Fruit fly (Drosophila melanogaster): ENCODE data around the gene CG33502.

The CG33502 gene

DNA sequence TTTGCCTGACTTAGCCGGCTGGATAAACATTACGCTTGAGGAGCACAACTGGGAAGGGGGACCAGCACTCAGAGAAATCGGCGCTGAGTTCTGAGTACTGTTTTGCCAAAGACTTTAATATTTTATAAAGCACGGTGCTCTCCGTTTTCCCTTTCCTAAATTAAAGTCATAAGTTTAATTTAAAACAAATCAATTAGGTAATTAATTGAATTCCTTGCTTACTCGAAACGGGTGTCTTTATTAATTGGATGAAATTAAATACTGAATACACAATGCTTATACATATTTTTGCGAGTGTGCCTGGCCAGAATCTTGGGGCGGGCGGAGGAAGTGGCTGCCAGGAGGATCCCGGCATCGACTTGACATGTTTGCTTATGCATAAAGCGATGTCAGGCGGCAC lies 21.4 kb downstream of the CG33502 start:
- TF ChIP-seq CG12768 (GFP tag; optimal IDR thresholded peaks at IDR 0.05), result no peak
- TF ChIP-seq CG14711 (tag; optimal IDR thresholded peaks at IDR 0.05), result no peak
- no peak for TF ChIP-seq ovo (GFP tag; optimal IDR thresholded peaks at IDR 0.05)
- no peak for TF ChIP-seq CG11617 (GFP tag; optimal IDR thresholded peaks at IDR 0.05)
- no peak for TF ChIP-seq Hr96 (GFP tag; optimal IDR thresholded peaks at IDR 0.05)
- no peak for TF ChIP-seq toe (GFP tag; optimal IDR thresholded peaks at IDR 0.05)
- TF ChIP-seq CG33017 (tag; optimal IDR thresholded peaks at IDR 0.05), result no peak
- no peak for TF ChIP-seq Clk (GFP tag; optimal IDR thresholded peaks at IDR 0.05)
- TF ChIP-seq CG1620 (GFP tag; optimal IDR thresholded peaks at IDR 0.05), result no peak

DNA sequence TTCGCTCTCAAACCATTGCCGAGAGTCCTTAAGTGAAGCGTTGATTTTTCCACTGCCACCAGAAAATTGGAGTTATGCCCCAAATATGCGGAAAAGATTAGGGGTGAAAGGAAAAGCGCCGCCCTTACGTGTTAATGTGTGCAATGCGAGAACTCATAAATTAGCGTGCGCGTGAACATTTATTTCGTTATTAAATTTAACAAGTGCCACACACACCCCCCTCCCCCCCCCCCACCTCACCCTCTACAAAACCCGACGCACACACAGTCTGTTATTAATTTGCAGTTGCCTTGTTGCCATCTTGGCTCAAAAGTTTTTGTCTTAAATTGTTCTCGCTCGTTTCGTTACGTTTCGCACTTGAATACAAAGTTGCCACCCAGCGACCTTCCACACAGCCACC lies 23.3 kb downstream of the CG33502 start:
- TF ChIP-seq cnc (optimal IDR thresholded peaks at IDR 0.05) (no peak), CG12768 (GFP tag; optimal IDR thresholded peaks at IDR 0.05) (no peak), CG11617 (GFP tag; optimal IDR thresholded peaks at IDR 0.05) (no peak), bab1 (GFP tag; optimal IDR thresholded peaks at IDR 0.05) (no peak), CG7101 (tag; optimal IDR thresholded peaks at IDR 0.05) (no peak), CG1620 (GFP tag; optimal IDR thresholded peaks at IDR 0.05) (no peak), CG5204 (GFP tag; optimal IDR thresholded peaks at IDR 0.05) (no peak), Mnt (GFP tag; optimal IDR thresholded peaks at IDR 0.05) (no peak), Hr96 (GFP tag; optimal IDR thresholded peaks at IDR 0.05) (no peak), Crg-1 (GFP tag; optimal IDR thresholded peaks at IDR 0.05) (no peak), tj (GFP tag; optimal IDR thresholded peaks at IDR 0.05) (no peak)

DNA sequence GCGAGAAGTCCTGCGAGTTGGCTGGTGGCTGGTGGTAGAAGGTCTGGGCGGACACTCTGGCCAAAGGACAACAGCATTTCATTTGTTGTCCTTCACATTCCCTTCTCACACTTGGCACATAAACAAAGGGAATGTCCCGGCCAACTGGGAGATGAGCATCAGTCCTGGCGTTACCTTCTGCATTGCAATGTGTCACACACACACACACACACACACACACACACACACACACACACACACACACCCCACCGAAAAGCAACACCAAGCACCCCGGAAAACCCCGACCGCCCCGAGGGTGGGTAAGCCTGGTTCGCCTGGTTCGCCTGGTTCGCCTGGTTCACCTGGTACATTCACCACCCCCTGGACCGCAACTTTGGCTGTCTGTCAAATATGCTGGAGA lies 43.5 kb downstream of the CG33502 start:
- TF ChIP-seq CG7045 (GFP tag; optimal IDR thresholded peaks at IDR 0.05) (no peak), Hr96 (GFP tag; optimal IDR thresholded peaks at IDR 0.05) (no peak), CG12768 (GFP tag; optimal IDR thresholded peaks at IDR 0.05) (no peak)

DNA sequence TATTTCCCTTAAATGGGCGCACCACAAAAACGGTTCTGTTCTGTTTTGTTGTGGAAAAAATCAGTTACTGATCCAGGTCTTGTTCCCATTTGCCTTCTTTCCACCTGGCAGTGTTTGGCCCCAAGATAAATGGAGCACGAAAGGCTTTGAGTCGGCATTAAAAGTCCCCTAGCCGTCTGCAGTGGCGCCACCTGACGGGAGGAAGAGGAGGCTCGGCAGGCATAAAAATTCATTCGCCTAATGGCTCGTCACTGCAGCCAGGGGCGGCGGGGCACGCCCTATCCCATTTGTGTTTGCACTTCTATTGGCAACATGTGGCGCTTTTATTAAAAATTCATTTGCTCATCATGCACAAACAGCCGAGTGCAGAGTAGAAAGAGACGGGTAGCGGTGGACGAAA lies 45.8 kb downstream of the CG33502 start:
- TF ChIP-seq bab1 (GFP tag; optimal IDR thresholded peaks at IDR 0.05) (no peak), CG14711 (tag; optimal IDR thresholded peaks at IDR 0.05) (no peak), toe (GFP tag; optimal IDR thresholded peaks at IDR 0.05) (no peak), Mnt (GFP tag; optimal IDR thresholded peaks at IDR 0.05) (no peak), CG7101 (tag; optimal IDR thresholded peaks at IDR 0.05) (no peak), Hr96 (GFP tag; optimal IDR thresholded peaks at IDR 0.05) (no peak), CG5204 (GFP tag; optimal IDR thresholded peaks at IDR 0.05) (no peak), Clk (GFP tag; optimal IDR thresholded peaks at IDR 0.05) (no peak), CG7045 (GFP tag; optimal IDR thresholded peaks at IDR 0.05) (no peak), CG33017 (tag; optimal IDR thresholded peaks at IDR 0.05) (no peak), Crg-1 (GFP tag; optimal IDR thresholded peaks at IDR 0.05) (no peak), tj (GFP tag; optimal IDR thresholded peaks at IDR 0.05) (no peak), ovo (GFP tag; optimal IDR thresholded peaks at IDR 0.05) (no peak), kay (GFP tag; ENCODE audit: borderline replicate concordance) (no peak), cnc (optimal IDR thresholded peaks at IDR 0.05) (no peak), CG1620 (GFP tag; optimal IDR thresholded peaks at IDR 0.05) (no peak), CG12768 (GFP tag; optimal IDR thresholded peaks at IDR 0.05) (no peak)

- TF ChIP-seq CG5204 (GFP tag; optimal IDR thresholded peaks at IDR 0.05), result no peak
- no peak for TF ChIP-seq CG11617 (GFP tag; optimal IDR thresholded peaks at IDR 0.05)
- TF ChIP-seq cic (GFP tag; optimal IDR thresholded peaks at IDR 0.05), result no peak
- no peak for TF ChIP-seq CG7045 (GFP tag; optimal IDR thresholded peaks at IDR 0.05)
- no peak for TF ChIP-seq toe (GFP tag; optimal IDR thresholded peaks at IDR 0.05)
- no peak for TF ChIP-seq CG14711 (tag; optimal IDR thresholded peaks at IDR 0.05)
- TF ChIP-seq ovo (GFP tag; optimal IDR thresholded peaks at IDR 0.05), result no peak
- no peak for TF ChIP-seq Clk (GFP tag; optimal IDR thresholded peaks at IDR 0.05)
- TF ChIP-seq CG1620 (GFP tag; optimal IDR thresholded peaks at IDR 0.05), result no peak
- no peak for TF ChIP-seq Mnt (GFP tag; optimal IDR thresholded peaks at IDR 0.05)
- no peak for TF ChIP-seq bab1 (GFP tag; optimal IDR thresholded peaks at IDR 0.05)
- TF ChIP-seq cnc (optimal IDR thresholded peaks at IDR 0.05), result no peak
- TF ChIP-seq tj (GFP tag; optimal IDR thresholded peaks at IDR 0.05), result no peak
- TF ChIP-seq CG7101 (tag; optimal IDR thresholded peaks at IDR 0.05), result no peak
- no peak for TF ChIP-seq Crg-1 (GFP tag; optimal IDR thresholded peaks at IDR 0.05)
- TF ChIP-seq Hr96 (GFP tag; optimal IDR thresholded peaks at IDR 0.05), result no peak
- TF ChIP-seq pad (GFP tag; optimal IDR thresholded peaks at IDR 0.05), result no peak
- no peak for TF ChIP-seq CG33017 (tag; optimal IDR thresholded peaks at IDR 0.05)
- TF ChIP-seq kay (GFP tag; ENCODE audit: borderline replicate concordance), result no peak
- TF ChIP-seq CG12768 (GFP tag; optimal IDR thresholded peaks at IDR 0.05), result no peak
Measured at dm6 chrX:21562844-21563243, 48.5 kb downstream of the CG33502 start.

All from whole organism, adult.